Fruit fly (Drosophila melanogaster): Measurements from ENCODE around the gene CG13310.
A peak's percentile ranks its signal among the peaks of the same experiment; 100 is the strongest.

The CG13310 gene

dm6 chr3L:8751262-8751661, 49.1 kb downstream of the CG13310 start (continued):
- TF ChIP-seq CkIIα-i1 (GFP tag; IDR thresholded peaks at IDR 0.05) = no peak
- no peak for TF ChIP-seq CG3847 (GFP tag; IDR thresholded peaks at IDR 0.05)
- no peak for TF ChIP-seq mirr (GFP tag; optimal IDR thresholded peaks at IDR 0.05)
- peak; percentile 53 for TF ChIP-seq CG12071 (GFP tag; optimal IDR thresholded peaks at IDR 0.05)
- peak; percentile 48 for TF ChIP-seq gcm (GFP tag; optimal IDR thresholded peaks at IDR 0.05)
- TF ChIP-seq CG18011 (GFP tag; optimal IDR thresholded peaks at IDR 0.05) = no peak
- TF ChIP-seq C15 (GFP tag; IDR thresholded peaks at IDR 0.05) = no peak
- TF ChIP-seq CG6689 (GFP tag; IDR thresholded peaks at IDR 0.05) = peak; percentile 67
- no peak for TF ChIP-seq CG7271 (tag; optimal IDR thresholded peaks at IDR 0.05)
- TF ChIP-seq tgo (GFP tag; IDR thresholded peaks at IDR 0.05) = peak; percentile 59
- no peak for TF ChIP-seq Deaf1 (tag; optimal IDR thresholded peaks at IDR 0.05)
- no peak for TF ChIP-seq CG34224 (GFP tag; IDR thresholded peaks at IDR 0.05; ENCODE audit: partially characterized antibody)
- TF ChIP-seq unc-4 (GFP tag; IDR thresholded peaks at IDR 0.05; ENCODE audit: partially characterized antibody) = no peak
- peak; percentile 42 for TF ChIP-seq nau (GFP tag; optimal IDR thresholded peaks at IDR 0.05)
- TF ChIP-seq fd3F (GFP tag; optimal IDR thresholded peaks at IDR 0.05) = no peak
- TF ChIP-seq bigmax (GFP tag; optimal IDR thresholded peaks at IDR 0.05) = no peak
- TF ChIP-seq CG10979 (tag; optimal IDR thresholded peaks at IDR 0.05) = peak; percentile 64
- no peak for TF ChIP-seq Hr39 (optimal IDR thresholded peaks at IDR 0.05)
- TF ChIP-seq CG16779 (GFP tag; IDR thresholded peaks at IDR 0.05) = no peak
- TF ChIP-seq CG16815 (GFP tag; optimal IDR thresholded peaks at IDR 0.05) = no peak
- TF ChIP-seq rib (GFP tag; IDR thresholded peaks at IDR 0.05) = no peak
- TF ChIP-seq CG15011 (GFP tag; optimal IDR thresholded peaks at IDR 0.05) = peak; percentile 8
- no peak for TF ChIP-seq chm (GFP tag; IDR thresholded peaks at IDR 0.05)
- peak; percentile 68 for TF ChIP-seq wor (GFP tag; IDR thresholded peaks at IDR 0.05)
- no peak for TF ChIP-seq chinmo (GFP tag; IDR thresholded peaks at IDR 0.05; ENCODE audit: partially characterized antibody)
- TF ChIP-seq Dp (GFP tag; optimal IDR thresholded peaks at IDR 0.05) = no peak
- TF ChIP-seq CG31365 (tag; optimal IDR thresholded peaks at IDR 0.05) = no peak
- TF ChIP-seq Dip2 (GFP tag; IDR thresholded peaks at IDR 0.05) = no peak
- peak in 1 of 2 experiments; percentile 35 for TF ChIP-seq Hr78 (GFP tag; optimal IDR thresholded peaks at IDR 0.05)
- no peak for TF ChIP-seq bbx (GFP tag; IDR thresholded peaks at IDR 0.05; ENCODE audit: partially characterized antibody)
- TF ChIP-seq NfI (GFP tag; optimal IDR thresholded peaks at IDR 0.05) = peak; percentile 17
- TF ChIP-seq CG43689 (GFP tag; IDR thresholded peaks at IDR 0.05) = no peak
- TF ChIP-seq shn (GFP tag; optimal IDR thresholded peaks at IDR 0.05) = no peak
- TF ChIP-seq CG9876 (GFP tag; optimal IDR thresholded peaks at IDR 0.05) = no peak
- TF ChIP-seq CG4360 (GFP tag; IDR thresholded peaks at IDR 0.05) = no peak; the same call in 1 of the 2 replicates
- TF ChIP-seq dmrt99B (tag; optimal IDR thresholded peaks at IDR 0.05) = peak; percentile 81
- TF ChIP-seq kni (GFP tag; optimal IDR thresholded peaks at IDR 0.05) = no peak
- peak in 1 of 2 experiments; percentile 71 for TF ChIP-seq Hr51 (GFP tag; optimal IDR thresholded peaks at IDR 0.05)
- peak; percentile 47 for TF ChIP-seq CG4707 (GFP tag; optimal IDR thresholded peaks at IDR 0.05)
- TF ChIP-seq Side (GFP tag; optimal IDR thresholded peaks at IDR 0.05) = no peak
- no peak for TF ChIP-seq GATAe (GFP tag; conservative IDR thresholded peaks at IDR 0.05)
- no peak for TF ChIP-seq pho (GFP tag; optimal IDR thresholded peaks at IDR 0.05)
- peak; percentile 65 for TF ChIP-seq CG18262 (tag; optimal IDR thresholded peaks at IDR 0.05)
- TF ChIP-seq Atf-2 (GFP tag; optimal IDR thresholded peaks at IDR 0.05) = no peak
- TF ChIP-seq CG10274 (GFP tag; optimal IDR thresholded peaks at IDR 0.05) = no peak
- no peak for TF ChIP-seq Scr (GFP tag; IDR thresholded peaks at IDR 0.05; ENCODE audit: partially characterized antibody)
- TF ChIP-seq bab2 (GFP tag; optimal IDR thresholded peaks at IDR 0.05) = peak; percentile 41
- peak; percentile 64 for TF ChIP-seq CG12391 (tag; optimal IDR thresholded peaks at IDR 0.05)
- TF ChIP-seq CG18764 (GFP tag; optimal IDR thresholded peaks at IDR 0.05) = no peak
- TF ChIP-seq grau (tag; optimal IDR thresholded peaks at IDR 0.05) = peak; percentile 50
- no peak for TF ChIP-seq Dip3 (GFP tag; optimal IDR thresholded peaks at IDR 0.05)

Measured in whole organism, embryonic.